5 fruit fly cellular contexts compared by ENCODE assay signal in genomic region chr3L:19869698-19870097, dm6.
A peak's percentile ranks its signal among the peaks of the same experiment; 100 is the strongest.
TF ChIP-seq lines count a peak whose summit lies in the region.

No protein-coding gene starts in this region.

- no peak for TF ChIP-seq CTCF in whole organism, embryonic (GFP tag; optimal IDR thresholded peaks at IDR 0.05; lab: Kevin White, UChicago)

TF ChIP-seq in whole organism, adult, 20 proteins besides CTCF, POLR2A, EP300 and RAD21:
- TF ChIP-seq CG33017 (tag; optimal IDR thresholded peaks at IDR 0.05; lab: Kevin White, UChicago) (no peak), CG11617 (GFP tag; optimal IDR thresholded peaks at IDR 0.05; lab: Kevin White, UChicago) (no peak), Mnt (GFP tag; optimal IDR thresholded peaks at IDR 0.05; lab: Kevin White, UChicago) (peak; percentile 16), CG5204 (GFP tag; optimal IDR thresholded peaks at IDR 0.05; lab: Kevin White, UChicago) (no peak), CG12768 (GFP tag; optimal IDR thresholded peaks at IDR 0.05; lab: Kevin White, UChicago) (no peak), cnc (optimal IDR thresholded peaks at IDR 0.05; lab: Kevin White, UChicago) (no peak), toe (GFP tag; optimal IDR thresholded peaks at IDR 0.05; lab: Kevin White, UChicago) (no peak), CG14711 (tag; optimal IDR thresholded peaks at IDR 0.05; lab: Kevin White, UChicago) (peak; percentile 15), kay (GFP tag; lab: Kevin White, UChicago; ENCODE audit: borderline replicate concordance) (peak; percentile 38), CG7101 (tag; optimal IDR thresholded peaks at IDR 0.05; lab: Kevin White, UChicago) (peak; percentile 23), CG7045 (GFP tag; optimal IDR thresholded peaks at IDR 0.05; lab: Kevin White, UChicago) (no peak), Clk (GFP tag; optimal IDR thresholded peaks at IDR 0.05; lab: Kevin White, UChicago) (no peak), CG1620 (GFP tag; optimal IDR thresholded peaks at IDR 0.05; lab: Kevin White, UChicago) (no peak), bab1 (GFP tag; optimal IDR thresholded peaks at IDR 0.05; lab: Kevin White, UChicago) (peak; percentile 60), pad (GFP tag; optimal IDR thresholded peaks at IDR 0.05; lab: Kevin White, UChicago) (no peak), tj (GFP tag; optimal IDR thresholded peaks at IDR 0.05; lab: Kevin White, UChicago) (no peak), cic (GFP tag; optimal IDR thresholded peaks at IDR 0.05; lab: Kevin White, UChicago) (no peak)

TF ChIP-seq in whole organism, embryonic, 481 proteins besides CTCF, POLR2A, EP300 and RAD21 (continues in another document):
- 0 out of 3 replicates have a peak, but pooled peaks have one; percentile 8 for TF ChIP-seq CG2199 (GFP tag; IDR thresholded peaks at IDR 0.05; lab: Robert Waterston, UW)
- no peak for TF ChIP-seq CG31365 (tag; optimal IDR thresholded peaks at IDR 0.05; lab: Kevin White, UChicago)
- TF ChIP-seq Med (GFP tag; lab: Kevin White, UChicago) = peak; percentile 68
- peak; percentile 14; the same call in 1 of the 2 replicates for TF ChIP-seq Drgx (GFP tag; IDR thresholded peaks at IDR 0.05; lab: Robert Waterston, UW)
- 0 out of 3 replicates have a peak, but pooled peaks have one; percentile 7 for TF ChIP-seq ci (GFP tag; IDR thresholded peaks at IDR 0.05; lab: Robert Waterston, UW)
- TF ChIP-seq CG17912 (GFP tag; optimal IDR thresholded peaks at IDR 0.05; lab: Kevin White, UChicago) = no peak
- 0 out of 2 replicates have a peak, but pooled peaks have one; percentile 14 for TF ChIP-seq CG32532 (GFP tag; IDR thresholded peaks at IDR 0.05; lab: Robert Waterston, UW)
- peak; percentile 48 for TF ChIP-seq CG2120 (GFP tag; optimal IDR thresholded peaks at IDR 0.05; lab: Kevin White, UChicago)
- TF ChIP-seq nerfin-1 (tag; optimal IDR thresholded peaks at IDR 0.05; lab: Kevin White, UChicago) = no peak
- peak; percentile 61 for TF ChIP-seq gcm (GFP tag; optimal IDR thresholded peaks at IDR 0.05; lab: Kevin White, UChicago)
- TF ChIP-seq CG7745 (tag; optimal IDR thresholded peaks at IDR 0.05; lab: Kevin White, UChicago) = no peak
- TF ChIP-seq sens (GFP tag; lab: Kevin White, UChicago) = peak; percentile 53
- peak; percentile 10 for TF ChIP-seq exex (tag; optimal IDR thresholded peaks at IDR 0.05; lab: Kevin White, UChicago)
- TF ChIP-seq grau (tag; optimal IDR thresholded peaks at IDR 0.05; lab: Kevin White, UChicago) = peak; percentile 67
- peak; percentile 25 for TF ChIP-seq D19B (GFP tag; optimal IDR thresholded peaks at IDR 0.05; lab: Kevin White, UChicago)
- TF ChIP-seq CG18599 (GFP tag; optimal IDR thresholded peaks at IDR 0.05; lab: Kevin White, UChicago) = peak; percentile 25
- TF ChIP-seq CG4360 (GFP tag; IDR thresholded peaks at IDR 0.05; lab: Robert Waterston, UW) = no peak
- TF ChIP-seq MTF-1 (GFP tag; optimal IDR thresholded peaks at IDR 0.05; lab: Kevin White, UChicago; ENCODE audit: borderline replicate concordance) = no peak
- no peak for TF ChIP-seq Kr (GFP tag; optimal IDR thresholded peaks at IDR 0.05; lab: Kevin White, UChicago)

TF ChIP-seq in whole organism, prepupa, 60 proteins besides CTCF, POLR2A, EP300 and RAD21 (continues in another document):
- TF ChIP-seq CG8632 (GFP tag; optimal IDR thresholded peaks at IDR 0.05; lab: Kevin White, UChicago) (no peak), Ets21C (GFP tag; optimal IDR thresholded peaks at IDR 0.05; lab: Kevin White, UChicago) (no peak), CG11902 (GFP tag; optimal IDR thresholded peaks at IDR 0.05; lab: Kevin White, UChicago) (no peak), cyc (GFP tag; optimal IDR thresholded peaks at IDR 0.05; lab: Kevin White, UChicago) (peak; percentile 22), vri (GFP tag; optimal IDR thresholded peaks at IDR 0.05; lab: Kevin White, UChicago) (peak; percentile 19), CG9139 (GFP tag; optimal IDR thresholded peaks at IDR 0.05; lab: Kevin White, UChicago) (no peak), CG32006 (GFP tag; optimal IDR thresholded peaks at IDR 0.05; lab: Kevin White, UChicago) (no peak), lz (GFP tag; optimal IDR thresholded peaks at IDR 0.05; lab: Kevin White, UChicago) (peak; percentile 2), Lpt (GFP tag; optimal IDR thresholded peaks at IDR 0.05; lab: Kevin White, UChicago) (no peak), Smox (GFP tag; optimal IDR thresholded peaks at IDR 0.05; lab: Kevin White, UChicago) (no peak), acj6 (GFP tag; optimal IDR thresholded peaks at IDR 0.05; lab: Kevin White, UChicago) (peak; percentile 10), CG10669 (GFP tag; optimal IDR thresholded peaks at IDR 0.05; lab: Kevin White, UChicago) (peak; percentile 60), net (GFP tag; optimal IDR thresholded peaks at IDR 0.05; lab: Kevin White, UChicago) (no peak), CG6854 (GFP tag; optimal IDR thresholded peaks at IDR 0.05; lab: Kevin White, UChicago) (no peak), pdm3 (GFP tag; optimal IDR thresholded peaks at IDR 0.05; lab: Kevin White, UChicago) (peak; percentile 23), CG6163 (GFP tag; IDR thresholded peaks at IDR 0.05; lab: Robert Waterston, UW) (no peak), spab (GFP tag; optimal IDR thresholded peaks at IDR 0.05; lab: Kevin White, UChicago) (no peak), eg (GFP tag; IDR thresholded peaks at IDR 0.05; lab: Robert Waterston, UW) (0 out of 3 replicates have a peak, but pooled peaks have one; percentile 32), salr (GFP tag; optimal IDR thresholded peaks at IDR 0.05; lab: Kevin White, UChicago) (no peak), Hr39 (GFP tag; optimal IDR thresholded peaks at IDR 0.05; lab: Kevin White, UChicago) (no peak)

TF ChIP-seq in whole organism, pupa, 21 proteins besides CTCF, POLR2A, EP300 and RAD21:
- TF ChIP-seq Pif1A (GFP tag; optimal IDR thresholded peaks at IDR 0.05; lab: Kevin White, UChicago) (peak; percentile 1), Ets98B (GFP tag; IDR thresholded peaks at IDR 0.05; lab: Robert Waterston, UW) (peak; percentile 31), CG8159 (tag; optimal IDR thresholded peaks at IDR 0.05; lab: Kevin White, UChicago) (no peak), CG17806 (tag; optimal IDR thresholded peaks at IDR 0.05; lab: Kevin White, UChicago) (peak; percentile 25), gl (tag; optimal IDR thresholded peaks at IDR 0.05; lab: Kevin White, UChicago) (peak; percentile 29), CG14655 (GFP tag; optimal IDR thresholded peaks at IDR 0.05; lab: Kevin White, UChicago) (no peak)

TF ChIP-seq in whole organism, wandering third instar larva, 38 proteins besides CTCF, POLR2A, EP300 and RAD21:
- TF ChIP-seq dsf (GFP tag; optimal IDR thresholded peaks at IDR 0.05; lab: Kevin White, UChicago; ENCODE audit: borderline replicate concordance) = no peak
- TF ChIP-seq br (GFP tag; optimal IDR thresholded peaks at IDR 0.05; lab: Kevin White, UChicago) = peak; percentile 28
- TF ChIP-seq fru (GFP tag; optimal IDR thresholded peaks at IDR 0.05; lab: Kevin White, UChicago) = peak; percentile 41
- TF ChIP-seq Rel (GFP tag; optimal IDR thresholded peaks at IDR 0.05; lab: Kevin White, UChicago) = no peak
- peak; percentile 95 for TF ChIP-seq Rel (tag; optimal IDR thresholded peaks at IDR 0.05; lab: Kevin White, UChicago)
- TF ChIP-seq h (GFP tag; optimal IDR thresholded peaks at IDR 0.05; lab: Kevin White, UChicago) = peak; percentile 52
- no peak for TF ChIP-seq woc (GFP tag; optimal IDR thresholded peaks at IDR 0.05; lab: Kevin White, UChicago)
- peak; percentile 19 for TF ChIP-seq psq (GFP tag; optimal IDR thresholded peaks at IDR 0.05; lab: Kevin White, UChicago)
- no peak for TF ChIP-seq N (GFP tag; optimal IDR thresholded peaks at IDR 0.05; lab: Kevin White, UChicago)
- peak; percentile 15 for TF ChIP-seq ey (GFP tag; optimal IDR thresholded peaks at IDR 0.05; lab: Kevin White, UChicago)
- peak in 1 of 2 experiments; percentile 48 for TF ChIP-seq foxo (GFP tag; optimal IDR thresholded peaks at IDR 0.05; lab: Kevin White, UChicago)
- TF ChIP-seq sage (GFP tag; optimal IDR thresholded peaks at IDR 0.05; lab: Kevin White, UChicago) = no peak
- TF ChIP-seq rgr (GFP tag; optimal IDR thresholded peaks at IDR 0.05; lab: Kevin White, UChicago) = peak; percentile 36
- peak; percentile 37 for TF ChIP-seq OdsH (GFP tag; optimal IDR thresholded peaks at IDR 0.05; lab: Kevin White, UChicago)
- no peak for TF ChIP-seq tai (GFP tag; optimal IDR thresholded peaks at IDR 0.05; lab: Kevin White, UChicago)
